Worm (Caenorhabditis elegans): ENCODE measurements around the gene srab-14.

- TF ChIP-seq F49E8.2 (tag; optimal IDR thresholded peaks at IDR 0.05; ENCODE audit: insufficient read depth) (no peak), ztf-25 (GFP tag; IDR thresholded peaks at IDR 0.05) (no peak), nhr-120 (GFP tag; IDR thresholded peaks at IDR 0.05) (no peak)
Observed at ce11 chrII:7457210-7457609, 42.1 kb downstream of the srab-14 start, which contains the start of gene D1022.4.

Measured in whole organism, young adult.